Fruit fly (Drosophila melanogaster) whole organism, embryonic: Measurements from ENCODE around the gene Fas1.

ENCODE experiments used
- BEAF-32 ChIP-seq: fragments of 200-800 bp; sonication (Bioruptor generic); optimal IDR thresholded peaks from 3 replicates; lab custom pipeline; 2017; ENCODE audit warnings: missing biosample characterization, missing genetic modification characterization, mild to moderate bottlenecking, moderate library complexity, missing genetic modification reagents
- CG12659 ChIP-seq: fragments of 200-800 bp; sonication (Bioruptor generic); optimal IDR thresholded peaks from 3 replicates; lab custom pipeline; 2017; ENCODE audit warnings: mild to moderate bottlenecking, missing biosample characterization, missing genetic modification reagents, missing genetic modification characterization
- CG13287 ChIP-seq: fragments of 200-800 bp; sonication (Bioruptor generic); IDR thresholded peaks from 2 replicates; pipeline ENCODE4 v1.3.6; 2022; ENCODE audit warnings: missing biosample characterization, missing genetic modification characterization; ENCODE audit not compliant: partially characterized antibody
- CG15601 ChIP-seq: fragments of 200-800 bp; sonication (Bioruptor generic); optimal IDR thresholded peaks from 3 replicates; lab custom pipeline; 2019; ENCODE audit warnings: missing biosample characterization, mild to moderate bottlenecking, missing genetic modification characterization, moderate library complexity
- CG16813 ChIP-seq: fragments of 200-800 bp; sonication (Bioruptor generic); IDR thresholded peaks from 3 replicates; pipeline ENCODE4 v1.3.6; 2022; ENCODE audit warnings: missing biosample characterization, missing genetic modification characterization; ENCODE audit not compliant: partially characterized antibody
- CG17385 ChIP-seq: fragments of 200-800 bp; sonication (Bioruptor generic); optimal IDR thresholded peaks from 3 replicates; lab custom pipeline; 2018; ENCODE audit warnings: missing biosample characterization, mild to moderate bottlenecking, missing genetic modification characterization
- CG17568 ChIP-seq: fragments of 200-800 bp; sonication (Bioruptor generic); optimal IDR thresholded peaks from 2 replicates; lab custom pipeline; 2018; ENCODE audit warnings: missing biosample characterization, mild to moderate bottlenecking, missing genetic modification characterization, moderate library complexity
- CG18764 ChIP-seq: fragments of 200-800 bp; sonication (Bioruptor generic); optimal IDR thresholded peaks from 3 replicates; lab custom pipeline; 2016; ENCODE audit warnings: missing biosample characterization, missing genetic modification characterization
- CG2129 ChIP-seq: fragments of 200-800 bp; sonication (Bioruptor generic); IDR thresholded peaks from 2 replicates; pipeline ENCODE4 v1.3.6; 2022; ENCODE audit warnings: missing biosample characterization, missing genetic modification characterization; ENCODE audit not compliant: partially characterized antibody
- CG2202 ChIP-seq: fragments of 200-800 bp; sonication (Bioruptor generic); optimal IDR thresholded peaks from 2 replicates; lab custom pipeline; 2018; ENCODE audit warnings: missing biosample characterization, mild to moderate bottlenecking, missing genetic modification characterization
- CG2678 ChIP-seq: fragments of 200-800 bp; sonication (Bioruptor generic); optimal IDR thresholded peaks from 3 replicates; lab custom pipeline; 2019; ENCODE audit warnings: missing biosample characterization, mild to moderate bottlenecking, missing genetic modification characterization, moderate library complexity
- CG2712 ChIP-seq: fragments of 200-800 bp; optimal IDR thresholded peaks from 3 replicates; lab custom pipeline; 2019; ENCODE audit warnings: missing biosample characterization, mild to moderate bottlenecking, missing genetic modification characterization, moderate library complexity
- CG30020 ChIP-seq: fragments of 200-800 bp; optimal IDR thresholded peaks from 2 replicates; lab custom pipeline; 2019; ENCODE audit warnings: missing biosample characterization, mild to moderate bottlenecking, missing genetic modification characterization, moderate library complexity
- CG3726 ChIP-seq: fragments of 200-800 bp; sonication (Bioruptor generic); IDR thresholded peaks from 3 replicates; pipeline ENCODE4, ENCODE4 v1.3.6; 2022; ENCODE audit warnings: missing biosample characterization, missing genetic modification characterization
- CG42726 ChIP-seq: fragments of 200-800 bp; sonication (Bioruptor generic); IDR thresholded peaks from 2 replicates; pipeline ENCODE4 v1.3.6; 2022; ENCODE audit warnings: missing biosample characterization, missing genetic modification characterization; ENCODE audit not compliant: partially characterized antibody
- CG4328 ChIP-seq: fragments of 200-800 bp; sonication (Bioruptor generic); optimal IDR thresholded peaks from 3 replicates; lab custom pipeline; 2017; ENCODE audit warnings: missing biosample characterization, missing genetic modification reagents, missing genetic modification characterization
- CG7963 ChIP-seq: fragments of 200-800 bp; sonication (Bioruptor generic); IDR thresholded peaks from 3 replicates; pipeline ENCODE4 v1.3.6; 2022; ENCODE audit warnings: missing biosample characterization, missing genetic modification characterization; ENCODE audit not compliant: partially characterized antibody
- CTCF ChIP-seq: fragments of 200-800 bp; sonication (Bioruptor generic); optimal IDR thresholded peaks from 2 replicates; lab custom pipeline; 2017; ENCODE audit warnings: missing biosample characterization, mild to moderate bottlenecking, missing genetic modification characterization, moderate library complexity
- D19A ChIP-seq: fragments of 200-800 bp; optimal IDR thresholded peaks from 3 replicates; lab custom pipeline; 2019; ENCODE audit warnings: missing biosample characterization, mild to moderate bottlenecking, missing genetic modification characterization, moderate library complexity
- Dip3 ChIP-seq: fragments of 200-800 bp; sonication (Bioruptor generic); optimal IDR thresholded peaks from 3 replicates; lab custom pipeline; 2016; ENCODE audit warnings: missing biosample characterization, missing genetic modification characterization
- Dll ChIP-seq: fragments of 200-800 bp; sonication (Bioruptor generic); IDR thresholded peaks from 4 replicates; pipeline ENCODE4 v1.3.6; 2022; ENCODE audit warnings: missing biosample characterization, missing genetic modification characterization; ENCODE audit not compliant: partially characterized antibody
- E2f2 ChIP-seq: fragments of 200-800 bp; sonication (Bioruptor generic); IDR thresholded peaks from 2 replicates; pipeline ENCODE4 v1.3.6; 2022; ENCODE audit warnings: missing biosample characterization, missing genetic modification characterization
- Ets97D ChIP-seq: fragments of 200-800 bp; sonication (Bioruptor generic); optimal IDR thresholded peaks from 3 replicates; lab custom pipeline; 2016; ENCODE audit warnings: missing biosample characterization, missing genetic modification characterization
- HLH4C ChIP-seq: fragments of 200-800 bp; sonication (Bioruptor generic); IDR thresholded peaks from 3 replicates; pipeline ENCODE4 v1.3.6; 2022; ENCODE audit warnings: missing biosample characterization, missing genetic modification characterization; ENCODE audit not compliant: partially characterized antibody
- Hand ChIP-seq: fragments of 200-800 bp; sonication (Bioruptor generic); optimal IDR thresholded peaks from 2 replicates; lab custom pipeline; 2017; ENCODE audit warnings: mild to moderate bottlenecking, missing biosample characterization, missing genetic modification reagents, missing genetic modification characterization
- Hey ChIP-seq: fragments of 200-800 bp; sonication (Bioruptor generic); optimal IDR thresholded peaks from 3 replicates; lab custom pipeline; 2018; ENCODE audit warnings: missing biosample characterization, mild to moderate bottlenecking, missing genetic modification characterization
- HmgZ ChIP-seq: fragments of 200-800 bp; sonication (Bioruptor generic); optimal IDR thresholded peaks from 2 replicates; lab custom pipeline; 2018; ENCODE audit warnings: missing biosample characterization, mild to moderate bottlenecking, missing genetic modification characterization
- Hr51 ChIP-seq, 2 experiments: fragments of 200-800 bp; sonication (Bioruptor generic); optimal IDR thresholded peaks; 2 replicates in 1 of 2; 3 replicates in 1 of 2; lab custom pipeline; 2016 to 2018; ENCODE audit warnings: missing biosample characterization in 2 of 2, missing genetic modification characterization in 2 of 2, mild to moderate bottlenecking in 1 of 2, moderate library complexity in 1 of 2
- MBD-R2 ChIP-seq: fragments of 200-800 bp; sonication (Bioruptor generic); IDR thresholded peaks from 2 replicates; pipeline ENCODE4 v1.3.6; 2022; ENCODE audit warnings: missing biosample characterization, missing genetic modification characterization
- Nf-YB ChIP-seq: fragments of 200-800 bp; sonication (Bioruptor generic); optimal IDR thresholded peaks from 3 replicates; lab custom pipeline; 2019; ENCODE audit warnings: missing biosample characterization, mild to moderate bottlenecking, missing genetic modification characterization, moderate library complexity
- Opbp ChIP-seq: fragments of 200-800 bp; sonication (Bioruptor generic); IDR thresholded peaks from 3 replicates; pipeline ENCODE4 v1.3.6; 2022; ENCODE audit warnings: missing biosample characterization, missing genetic modification characterization; ENCODE audit not compliant: partially characterized antibody
- Stat92E ChIP-seq, 3 experiments: fragments of >200 bp in 2 of 3; fragments of 200-800 bp in 1 of 3; sonication (Bioruptor generic) in 1 of 3; optimal IDR thresholded peaks; 2 replicates each; lab custom pipeline; 2017 to 2019; ENCODE audit warnings: missing biosample characterization in 3 of 3, missing genetic modification characterization in 3 of 3, mild to moderate bottlenecking in 1 of 3, moderate library complexity in 1 of 3
- Taf1 ChIP-seq: fragments of 200-800 bp; sonication (Bioruptor generic); IDR thresholded peaks from 2 replicates; pipeline ENCODE4 v1.3.6; 2022; ENCODE audit warnings: missing biosample characterization, missing genetic modification characterization
- YL-1 ChIP-seq: fragments of 200-800 bp; sonication (Bioruptor generic); optimal IDR thresholded peaks from 3 replicates; lab custom pipeline; 2017; ENCODE audit warnings: missing biosample characterization, mild to moderate bottlenecking, missing genetic modification characterization
- ab ChIP-seq: fragments of 200-800 bp; sonication (Bioruptor generic); optimal IDR thresholded peaks from 2 replicates; lab custom pipeline; 2016; ENCODE audit warnings: missing biosample characterization, missing genetic modification characterization
- bbx ChIP-seq: fragments of 200-800 bp; sonication (Bioruptor generic); IDR thresholded peaks from 2 replicates; pipeline ENCODE4 v1.3.6; 2022; ENCODE audit warnings: missing biosample characterization, missing genetic modification characterization; ENCODE audit not compliant: partially characterized antibody
- corto ChIP-seq: fragments of 200-800 bp; sonication (Bioruptor generic); optimal IDR thresholded peaks from 2 replicates; lab custom pipeline; 2016; ENCODE audit warnings: missing biosample characterization, mild to moderate bottlenecking, missing genetic modification characterization, moderate library complexity
- gfzf ChIP-seq: fragments of 200-800 bp; sonication (Bioruptor generic); optimal IDR thresholded peaks from 2 replicates; lab custom pipeline; 2016; ENCODE audit warnings: missing biosample characterization, mild to moderate bottlenecking, missing genetic modification characterization, moderate library complexity
- gsb-n ChIP-seq: fragments of 200-800 bp; sonication (Bioruptor generic); optimal IDR thresholded peaks from 3 replicates; lab custom pipeline; 2018; ENCODE audit warnings: missing biosample characterization, mild to moderate bottlenecking, missing genetic modification characterization
- gt ChIP-seq: fragments of 200-800 bp; sonication (Bioruptor generic); IDR thresholded peaks from 2 replicates; pipeline ENCODE4 v1.3.6; 2022; ENCODE audit warnings: missing biosample characterization, missing genetic modification characterization
- mld ChIP-seq: fragments of 200-800 bp; sonication (Bioruptor generic); IDR thresholded peaks from 3 replicates; pipeline ENCODE4 v1.3.6; 2022; ENCODE audit warnings: missing biosample characterization, missing genetic modification characterization; ENCODE audit not compliant: partially characterized antibody
- nmo ChIP-seq: fragments of 200-800 bp; sonication (Bioruptor generic); optimal IDR thresholded peaks from 2 replicates; lab custom pipeline; 2018; ENCODE audit warnings: missing biosample characterization, mild to moderate bottlenecking, missing genetic modification characterization, moderate library complexity
- odd ChIP-seq: fragments of 200-800 bp; sonication (Bioruptor generic); optimal IDR thresholded peaks from 2 replicates; lab custom pipeline; 2017; ENCODE audit warnings: missing biosample characterization, mild to moderate bottlenecking, missing genetic modification characterization
- pita ChIP-seq: fragments of 200-800 bp; sonication (Bioruptor generic); optimal IDR thresholded peaks from 2 replicates; lab custom pipeline; 2017; ENCODE audit warnings: missing biosample characterization, mild to moderate bottlenecking, missing genetic modification characterization
- row ChIP-seq: fragments of 200-800 bp; sonication (Bioruptor generic); IDR thresholded peaks from 3 replicates; pipeline ENCODE4 v1.3.6; 2022; ENCODE audit warnings: missing biosample characterization, missing genetic modification characterization
- sqz ChIP-seq: fragments of 200-800 bp; sonication (Bioruptor generic); optimal IDR thresholded peaks from 3 replicates; lab custom pipeline; 2018; ENCODE audit warnings: missing biosample characterization, mild to moderate bottlenecking, missing genetic modification characterization
- tna ChIP-seq: fragments of 200-800 bp; sonication (Bioruptor generic); IDR thresholded peaks from 2 replicates; pipeline ENCODE4 v1.3.6; 2022; ENCODE audit warnings: missing biosample characterization, missing genetic modification characterization; ENCODE audit not compliant: partially characterized antibody
- vnd ChIP-seq: fragments of 200-800 bp; sonication (Bioruptor generic); IDR thresholded peaks from 3 replicates; pipeline ENCODE4 v1.3.6; 2022; ENCODE audit warnings: missing biosample characterization, missing genetic modification characterization; ENCODE audit not compliant: partially characterized antibody

Gene Fas1

dm6 chr3R:16640005-16640408 is 15.0 kb downstream of the Fas1 start, which contains the start of gene nonA-l (continued):
- TF ChIP-seq Dip3 (GFP tag; lab: Kevin White, UChicago), result no peak
- peak; percentile 17 for TF ChIP-seq Nf-YB (GFP tag; lab: Kevin White, UChicago)
- peak; percentile 25; the same call in 1 of the 2 replicates for TF ChIP-seq MBD-R2 (GFP tag; lab: Robert Waterston, UW)
- peak; percentile 87 for TF ChIP-seq HLH4C (GFP tag; lab: Robert Waterston, UW)
- peak; percentile 20 for TF ChIP-seq sqz (GFP tag; lab: Kevin White, UChicago)
- no peak for TF ChIP-seq CG18764 (GFP tag; lab: Kevin White, UChicago)
- no peak for TF ChIP-seq gt (GFP tag; lab: Robert Waterston, UW)
- peak; percentile 90 for TF ChIP-seq bbx
- TF ChIP-seq gfzf (GFP tag; lab: Kevin White, UChicago), result peak; percentile 88
- TF ChIP-seq CG4328 (GFP tag; lab: Kevin White, UChicago), result no peak
- 0 out of 2 replicates have a peak, but pooled peaks have one; percentile 4 for TF ChIP-seq CG42726
- peak; percentile 25; the same call in 1 of the 3 replicates for TF ChIP-seq row (GFP tag; lab: Robert Waterston, UW)
- TF ChIP-seq CG17385 (GFP tag; lab: Kevin White, UChicago), result no peak
- no peak for TF ChIP-seq CG17568 (GFP tag; lab: Kevin White, UChicago)
- TF ChIP-seq nmo (GFP tag; lab: Kevin White, UChicago), result peak; percentile 42
- TF ChIP-seq CG15601 (tag; lab: Kevin White, UChicago), result peak; percentile 49
- TF ChIP-seq Hand (GFP tag; lab: Kevin White, UChicago), result no peak
- peak; percentile 90 for TF ChIP-seq CG13287 (GFP tag; lab: Robert Waterston, UW)
- peak; percentile 86 for TF ChIP-seq vnd (GFP tag; lab: Robert Waterston, UW)
- peak; percentile 88 for TF ChIP-seq CG16813 (GFP tag; lab: Robert Waterston, UW)
- peak; percentile 48 for TF ChIP-seq HmgZ (tag; lab: Kevin White, UChicago)
- peak; percentile 96 for TF ChIP-seq E2f2
- peak; percentile 39 for TF ChIP-seq CG2712
- peak; percentile 76; the same call in 2 of the 3 replicates for TF ChIP-seq Opbp (GFP tag; lab: Robert Waterston, UW)
- no peak for TF ChIP-seq corto
- peak; percentile 90 for TF ChIP-seq Dll (GFP tag; lab: Robert Waterston, UW)
- TF ChIP-seq gsb-n, result no peak
- peak in 1 of 3 experiments; percentile 63 for TF ChIP-seq Stat92E (GFP tag; optimal IDR thresholded peaks at IDR 0.05; lab: Kevin White, UChicago)
- TF ChIP-seq Taf1 (GFP tag; lab: Robert Waterston, UW), result no peak
- peak; percentile 51 for TF ChIP-seq CTCF (GFP tag; lab: Kevin White, UChicago)
- TF ChIP-seq Hey (tag; lab: Kevin White, UChicago), result no peak
- no peak for TF ChIP-seq Hr51 (GFP tag; optimal IDR thresholded peaks at IDR 0.05; lab: Kevin White, UChicago)
- no peak for TF ChIP-seq CG3726
- peak; percentile 73 for TF ChIP-seq tna (GFP tag; lab: Robert Waterston, UW)
- TF ChIP-seq CG2129, result peak; percentile 61
- peak; percentile 78; the same call in 2 of the 3 replicates for TF ChIP-seq mld (GFP tag; lab: Robert Waterston, UW)
- TF ChIP-seq CG12659, result peak; percentile 56
- TF ChIP-seq CG7963 (GFP tag; lab: Robert Waterston, UW), result peak; percentile 73
- TF ChIP-seq pita (GFP tag; lab: Kevin White, UChicago), result peak; percentile 55
- TF ChIP-seq ab, result no peak
- TF ChIP-seq CG30020, result peak; percentile 36
- TF ChIP-seq Ets97D (GFP tag; lab: Kevin White, UChicago), result peak; percentile 61
- no peak for TF ChIP-seq odd (GFP tag; lab: Kevin White, UChicago)
- peak; percentile 86 for TF ChIP-seq BEAF-32
- peak; percentile 57 for TF ChIP-seq D19A (tag; lab: Kevin White, UChicago)
- TF ChIP-seq YL-1 (GFP tag; lab: Kevin White, UChicago), result peak; percentile 78
- no peak for TF ChIP-seq CG2678 (tag; lab: Kevin White, UChicago)
- TF ChIP-seq CG2202, result no peak
